Worm (Caenorhabditis elegans) whole organism, young adult: Measurements from ENCODE around the gene Y38F2AR.10.

Experiments used
- B0019.2 ChIP-seq: fragments of 200-800 bp; sonication (Bioruptor generic); conservative IDR thresholded peaks from 2 replicates; pipeline ENCODE4 v1.3.6; 2022; ENCODE audit warnings: missing genetic modification reagents, missing genetic modification characterization, missing compliant biosample characterization
- B0035.1 ChIP-seq: sonication (generic microtip); optimal IDR thresholded peaks from 2 replicates; lab custom pipeline; 2016; ENCODE audit warnings: missing genetic modification characterization, mild to moderate bottlenecking, missing compliant biosample characterization, missing genotype, missing genetic modification reagents
- B0261.1 ChIP-seq: sonication (generic microtip); optimal IDR thresholded peaks from 2 replicates; lab custom pipeline; 2016; ENCODE audit warnings: mild to moderate bottlenecking, missing genetic modification characterization, moderate library complexity, missing compliant biosample characterization
- C06A6.2 ChIP-seq: fragments of 200-800 bp; sonication (Bioruptor generic); conservative IDR thresholded peaks from 2 replicates; pipeline ENCODE4 v1.3.6; 2022; ENCODE audit warnings: missing genetic modification characterization, missing compliant biosample characterization
- F10E7.11 ChIP-seq: sonication (generic microtip); optimal IDR thresholded peaks from 2 replicates; lab custom pipeline; 2017; ENCODE audit warnings: mild to moderate bottlenecking, missing genetic modification characterization, moderate library complexity, missing compliant biosample characterization
- F23B12.7 ChIP-seq: sonication (generic microtip); optimal IDR thresholded peaks from 2 replicates; lab custom pipeline; 2017; ENCODE audit warnings: missing genetic modification characterization, mild to moderate bottlenecking, missing compliant biosample characterization, antibody characterized with exemption, moderate library complexity; ENCODE audit not compliant: insufficient read depth
- F33H1.4 ChIP-seq: fragments of 200-800 bp; sonication (Bioruptor generic); IDR thresholded peaks from 2 replicates; pipeline ENCODE4 v1.3.6; 2022; ENCODE audit warnings: missing genetic modification reagents, missing genetic modification characterization, missing compliant biosample characterization
- F37B4.10 ChIP-seq: fragments of 200-800 bp; sonication (Bioruptor generic); IDR thresholded peaks from 2 replicates; pipeline ENCODE4 v1.3.6; 2022; ENCODE audit warnings: missing genetic modification characterization, missing compliant biosample characterization
- T26A5.8 ChIP-seq: sonication (generic microtip); optimal IDR thresholded peaks from 2 replicates; lab custom pipeline; 2016; ENCODE audit warnings: missing genetic modification characterization, missing compliant biosample characterization
- Y53F4B.3 ChIP-seq: fragments of 200-800 bp; sonication (Bioruptor generic); IDR thresholded peaks from 2 replicates; pipeline ENCODE4 v1.3.6; 2022; ENCODE audit warnings: missing genetic modification reagents, missing genetic modification characterization, missing compliant biosample characterization
- Y56A3A.18 ChIP-seq: fragments of 200-800 bp; sonication (Bioruptor generic); IDR thresholded peaks from 2 replicates; pipeline ENCODE4 v1.3.6; 2022; ENCODE audit warnings: missing genetic modification reagents, missing genetic modification characterization, missing compliant biosample characterization
- Y79H2A.3 ChIP-seq: fragments of 200-800 bp; sonication (Bioruptor generic); conservative IDR thresholded peaks from 2 replicates; pipeline ENCODE4 v1.3.6; 2022; ENCODE audit warnings: missing genetic modification reagents, missing genetic modification characterization, missing compliant biosample characterization
- akir-1 ChIP-seq: fragments of 200-800 bp; sonication (Bioruptor generic); optimal IDR thresholded peaks from 2 replicates; lab custom pipeline; 2018; ENCODE audit warnings: mild to moderate bottlenecking, missing genetic modification characterization, moderate library complexity, missing compliant biosample characterization
- attf-5 ChIP-seq: fragments of 200-800 bp; sonication (Bioruptor generic); optimal IDR thresholded peaks from 2 replicates; lab custom pipeline; 2018; ENCODE audit warnings: mild to moderate bottlenecking, missing genetic modification characterization, missing compliant biosample characterization
- cebp-2 ChIP-seq: fragments of 200-800 bp; sonication (Bioruptor generic); IDR thresholded peaks from 2 replicates; pipeline ENCODE4 v1.3.6; 2022; ENCODE audit warnings: missing genetic modification characterization, missing compliant biosample characterization
- ceh-100 ChIP-seq: fragments of 200-800 bp; sonication (Bioruptor generic); IDR thresholded peaks from 2 replicates; pipeline ENCODE4 v1.3.6; 2022; ENCODE audit warnings: missing genetic modification reagents, missing genetic modification characterization, missing compliant biosample characterization
- ceh-58 ChIP-seq: fragments of 200-800 bp; sonication (Bioruptor generic); IDR thresholded peaks from 2 replicates; pipeline ENCODE4 v1.3.6; 2022; ENCODE audit warnings: missing genetic modification characterization, missing compliant biosample characterization
- ceh-79 ChIP-seq: sonication (generic microtip); optimal IDR thresholded peaks from 2 replicates; lab custom pipeline; 2017; ENCODE audit warnings: mild to moderate bottlenecking, missing genetic modification characterization, missing compliant biosample characterization
- chd-7 ChIP-seq: sonication (generic microtip); optimal IDR thresholded peaks from 2 replicates; lab custom pipeline; 2016; ENCODE audit warnings: mild to moderate bottlenecking, missing genetic modification characterization, moderate library complexity, missing compliant biosample characterization
- dpff-1 ChIP-seq: sonication (generic microtip); optimal IDR thresholded peaks from 2 replicates; lab custom pipeline; 2017; ENCODE audit warnings: mild to moderate bottlenecking, missing genetic modification characterization, missing compliant biosample characterization
- dpl-1 ChIP-seq: fragments of 150-350 bp; optimal IDR thresholded peaks from 2 replicates; lab custom pipeline; 2014; ENCODE audit warnings: missing biosample characterization, missing genetic modification reagents, missing genetic modification characterization
- hmg-20 ChIP-seq: fragments of 200-800 bp; sonication (Bioruptor generic); IDR thresholded peaks from 2 replicates; pipeline ENCODE4 v1.3.6; 2022; ENCODE audit warnings: missing genetic modification reagents, missing genetic modification characterization, missing compliant biosample characterization
- lag-1 ChIP-seq: fragments of 200-800 bp; sonication (Bioruptor generic); IDR thresholded peaks from 2 replicates; pipeline ENCODE4 v1.3.6; 2022; ENCODE audit warnings: missing genetic modification reagents, missing genetic modification characterization, missing compliant biosample characterization
- lin-26 ChIP-seq: fragments of 200-800 bp; sonication (Bioruptor generic); IDR thresholded peaks from 2 replicates; pipeline ENCODE4 v1.3.6; 2022; ENCODE audit warnings: missing genetic modification reagents, missing genetic modification characterization, missing compliant biosample characterization
- lin-35 ChIP-seq, 3 experiments: fragments of 150-350 bp in 2 of 3; sonication (generic microtip) in 1 of 3; optimal IDR thresholded peaks; 2 replicates each; lab custom pipeline; 2014 to 2018; ENCODE audit warnings: missing biosample characterization in 3 of 3, missing genetic modification characterization in 3 of 3, missing genetic modification reagents in 3 of 3
- lin-40 ChIP-seq: sonication (generic microtip); optimal IDR thresholded peaks from 2 replicates; lab custom pipeline; 2016; ENCODE audit warnings: missing genetic modification characterization, mild to moderate bottlenecking, missing compliant biosample characterization, missing genotype, missing genetic modification reagents
- lsl-1 ChIP-seq: fragments of 200-800 bp; sonication (Bioruptor generic); optimal IDR thresholded peaks from 2 replicates; lab custom pipeline; 2018; ENCODE audit warnings: mild to moderate bottlenecking, missing genetic modification characterization, moderate library complexity, missing compliant biosample characterization
- lsy-27 ChIP-seq: sonication (generic microtip); optimal IDR thresholded peaks from 2 replicates; lab custom pipeline; 2017; ENCODE audit warnings: missing genetic modification characterization, mild to moderate bottlenecking, missing compliant biosample characterization, antibody characterized with exemption, missing genotype, borderline replicate concordance; ENCODE audit not compliant: insufficient read depth
- madf-3 ChIP-seq: fragments of 200-800 bp; sonication (Bioruptor generic); IDR thresholded peaks from 2 replicates; pipeline ENCODE4 v1.3.6; 2022; ENCODE audit warnings: missing genetic modification reagents, missing genetic modification characterization, missing compliant biosample characterization
- madf-8 ChIP-seq: fragments of 200-800 bp; sonication (Bioruptor generic); conservative IDR thresholded peaks from 2 replicates; pipeline ENCODE4 v1.3.6; 2022; ENCODE audit warnings: missing genetic modification reagents, missing genetic modification characterization, missing compliant biosample characterization
- mcd-1 ChIP-seq: fragments of 200-800 bp; sonication (Bioruptor generic); IDR thresholded peaks from 2 replicates; pipeline ENCODE4 v1.3.6; 2022; ENCODE audit warnings: missing genetic modification reagents, missing genetic modification characterization, missing compliant biosample characterization
- mel-28 ChIP-seq: sonication (generic microtip); optimal IDR thresholded peaks from 2 replicates; lab custom pipeline; 2016; ENCODE audit warnings: borderline replicate concordance, mild to moderate bottlenecking, missing genetic modification characterization, missing compliant biosample characterization
- nfya-1 ChIP-seq: sonication (generic microtip); optimal IDR thresholded peaks from 2 replicates; lab custom pipeline; 2017; ENCODE audit warnings: antibody characterized with exemption, missing compliant biosample characterization, missing genetic modification characterization, borderline replicate concordance; ENCODE audit not compliant: insufficient read depth
- nhr-179 ChIP-seq: sonication (generic microtip); optimal IDR thresholded peaks from 2 replicates; lab custom pipeline; 2016; ENCODE audit warnings: mild to moderate bottlenecking, missing genetic modification characterization, missing compliant biosample characterization
- nhr-27 ChIP-seq: fragments of 200-800 bp; sonication (Bioruptor generic); optimal IDR thresholded peaks from 2 replicates; lab custom pipeline; 2018; ENCODE audit warnings: mild to moderate bottlenecking, missing genetic modification characterization, moderate library complexity, missing compliant biosample characterization
- nhr-80 ChIP-seq: sonication (generic microtip); optimal IDR thresholded peaks from 2 replicates; lab custom pipeline; 2016; ENCODE audit warnings: missing genetic modification characterization, missing compliant biosample characterization
- nhr-90 ChIP-seq: sonication (generic microtip); optimal IDR thresholded peaks from 2 replicates; lab custom pipeline; 2016; ENCODE audit warnings: missing genotype, mild to moderate bottlenecking, missing genetic modification characterization, missing compliant biosample characterization
- pbrm-1 ChIP-seq: fragments of 200-800 bp; sonication (Bioruptor generic); IDR thresholded peaks from 2 replicates; pipeline ENCODE4 v1.3.6; 2022; ENCODE audit warnings: missing genetic modification reagents, missing genetic modification characterization, missing compliant biosample characterization
- rcor-1 ChIP-seq: fragments of 200-800 bp; sonication (Bioruptor generic); IDR thresholded peaks from 2 replicates; pipeline ENCODE4 v1.3.6; 2022; ENCODE audit warnings: missing genetic modification reagents, missing genetic modification characterization, missing compliant biosample characterization
- rec-8 ChIP-seq, 2 experiments: sonication (generic microtip); optimal IDR thresholded peaks; 2 replicates each; lab custom pipeline; 2016; ENCODE audit warnings: mild to moderate bottlenecking in 2 of 2, missing genetic modification characterization in 2 of 2, missing genetic modification reagents in 2 of 2, missing genotype in 2 of 2, missing biosample characterization in 1 of 2, missing compliant biosample characterization in 1 of 2, moderate library complexity in 1 of 2
- sdz-38 ChIP-seq: sonication (generic microtip); optimal IDR thresholded peaks from 2 replicates; lab custom pipeline; 2016; ENCODE audit warnings: missing genotype, missing genetic modification characterization, missing compliant biosample characterization
- snpc-3.4 ChIP-seq: sonication (generic microtip); optimal IDR thresholded peaks from 2 replicates; lab custom pipeline; 2017; ENCODE audit warnings: missing genetic modification characterization, mild to moderate bottlenecking, missing compliant biosample characterization, antibody characterized with exemption, moderate library complexity, missing genotype, missing genetic modification reagents
- unc-62 ChIP-seq: fragments of 150-350 bp; optimal IDR thresholded peaks from 2 replicates; lab custom pipeline; 2014; ENCODE audit warnings: missing biosample characterization, missing genetic modification reagents, missing genetic modification characterization
- zfh-2 ChIP-seq: fragments of 200-800 bp; sonication (Bioruptor generic); conservative IDR thresholded peaks from 2 replicates; pipeline ENCODE4 v1.3.6; 2022; ENCODE audit warnings: missing genetic modification reagents, missing genetic modification characterization, missing compliant biosample characterization
- zim-3 ChIP-seq: sonication (generic microtip); optimal IDR thresholded peaks from 2 replicates; lab custom pipeline; 2017; ENCODE audit warnings: mild to moderate bottlenecking, missing genetic modification characterization, moderate library complexity, missing compliant biosample characterization
- ztf-18 ChIP-seq: sonication (generic microtip); optimal IDR thresholded peaks from 2 replicates; lab custom pipeline; 2016; ENCODE audit warnings: missing genotype, mild to moderate bottlenecking, missing genetic modification characterization, missing compliant biosample characterization
- ztf-26 ChIP-seq: sonication (generic microtip); optimal IDR thresholded peaks from 2 replicates; lab custom pipeline; 2017; ENCODE audit warnings: missing genetic modification characterization, missing compliant biosample characterization
- ztf-28 ChIP-seq: fragments of 200-800 bp; sonication (Bioruptor generic); IDR thresholded peaks from 2 replicates; pipeline ENCODE4 v1.3.6; 2022; ENCODE audit warnings: missing genetic modification reagents, missing genetic modification characterization, missing compliant biosample characterization

The Y38F2AR.10 gene

DNA sequence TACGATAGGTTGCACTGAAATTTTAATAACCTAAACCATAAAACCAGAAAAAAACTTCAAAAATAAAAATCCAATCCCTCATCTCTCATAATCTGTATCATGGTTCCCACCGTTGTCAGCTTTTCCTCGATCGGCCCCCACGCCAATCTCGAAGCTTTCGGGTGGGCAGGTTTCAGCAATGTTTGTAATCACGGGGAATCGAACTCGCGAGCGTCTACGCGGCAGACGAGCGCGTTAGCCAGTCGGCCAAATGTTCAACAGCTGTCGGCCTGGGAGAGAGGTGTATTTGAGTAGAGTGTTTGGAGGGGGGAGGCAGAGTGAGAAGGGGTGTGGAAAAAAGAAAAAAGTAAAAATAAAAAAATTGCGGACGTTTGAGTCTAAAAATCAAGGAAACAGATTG is 9.1 kb upstream of the Y38F2AR.10 start (continued):
- TF ChIP-seq cebp-2 (GFP tag; lab: Robert Waterston, UW) (0 out of 2 replicates have a peak, but pooled peaks have one; percentile 65), pbrm-1 (peak; percentile 82), lin-35 (GFP tag; optimal IDR thresholded peaks at IDR 0.05; lab: Kevin White, UChicago) (peak in 1 of 3 experiments; percentile 84), lsy-27 (tag; lab: Kevin White, UChicago) (peak; percentile 85), B0019.2 (GFP tag; lab: Robert Waterston, UW) (peak; percentile 53), F23B12.7 (tag; lab: Kevin White, UChicago) (peak; percentile 94), lin-40 (tag; lab: Kevin White, UChicago) (peak; percentile 87), sdz-38 (no peak), rec-8 (tag; optimal IDR thresholded peaks at IDR 0.05; lab: Kevin White, UChicago) (peak; percentile 30 to 55), nfya-1 (tag; lab: Kevin White, UChicago) (no peak), Y53F4B.3 (GFP tag; lab: Robert Waterston, UW) (no peak), hmg-20 (peak; percentile 66; the same call in 1 of the 2 replicates), madf-3 (GFP tag; lab: Robert Waterston, UW) (peak; percentile 18; the same call in 1 of the 2 replicates), nhr-27 (tag; lab: Kevin White, UChicago) (no peak), zim-3 (tag; lab: Kevin White, UChicago) (peak; percentile 78), T26A5.8 (tag; lab: Kevin White, UChicago) (peak; percentile 24), F10E7.11 (tag; lab: Kevin White, UChicago) (no peak), mcd-1 (GFP tag; lab: Robert Waterston, UW) (peak; percentile 87), B0261.1 (tag; lab: Kevin White, UChicago) (peak; percentile 92), Y56A3A.18 (GFP tag; lab: Robert Waterston, UW) (peak; percentile 94), ztf-28 (GFP tag; lab: Robert Waterston, UW) (peak; percentile 69; the same call in 1 of the 2 replicates), B0035.1 (tag; lab: Kevin White, UChicago) (peak; percentile 58), snpc-3.4 (tag; lab: Kevin White, UChicago) (no peak), ceh-100 (GFP tag; lab: Robert Waterston, UW) (peak; percentile 54), attf-5 (GFP tag; lab: Kevin White, UChicago) (peak; percentile 65), nhr-179 (no peak), nhr-90 (tag; lab: Kevin White, UChicago) (peak; percentile 90), ceh-79 (tag; lab: Kevin White, UChicago) (peak; percentile 60), Y79H2A.3 (0 out of 2 replicates have a peak, but pooled peaks have one; percentile 40), unc-62 (GFP tag; lab: Kevin White, UChicago) (no peak), chd-7 (tag; lab: Kevin White, UChicago) (peak; percentile 87), nhr-80 (tag; lab: Kevin White, UChicago) (peak; percentile 37), rcor-1 (GFP tag; lab: Robert Waterston, UW) (peak; percentile 75), F37B4.10 (no peak), akir-1 (GFP tag; lab: Kevin White, UChicago) (no peak), lsl-1 (peak; percentile 63), ztf-26 (tag; lab: Kevin White, UChicago) (peak; percentile 76), zfh-2 (GFP tag; lab: Robert Waterston, UW) (peak; percentile 73), dpl-1 (GFP tag; lab: Kevin White, UChicago) (peak; percentile 9), F33H1.4 (peak; percentile 66), lag-1 (no peak), C06A6.2 (GFP tag; lab: Robert Waterston, UW) (peak; percentile 61; the same call in 1 of the 2 replicates), lin-26 (GFP tag; lab: Robert Waterston, UW) (peak; percentile 89), dpff-1 (tag; lab: Kevin White, UChicago) (no peak), madf-8 (GFP tag; lab: Robert Waterston, UW) (0 out of 2 replicates have a peak, but pooled peaks have one; percentile 20), ztf-18 (tag; lab: Kevin White, UChicago) (peak; percentile 83), ceh-58 (GFP tag; lab: Robert Waterston, UW) (no peak), mel-28 (tag; lab: Kevin White, UChicago) (no peak)
